Worm (Caenorhabditis elegans) whole organism, late embryonic: ENCODE results near the gene F35D2.2.

ENCODE experiments used
- K09A11.1 ChIP-seq: sonication (generic microtip); optimal IDR thresholded peaks from 2 replicates; lab custom pipeline; 2017; ENCODE audit warnings: antibody characterized with exemption, mild to moderate bottlenecking, missing genetic modification characterization, missing compliant biosample characterization; ENCODE audit not compliant: insufficient read depth
- ama-1 ChIP-seq: fragments of 150-350 bp; optimal IDR thresholded peaks from 2 replicates; lab custom pipeline; 2014
- ceh-34 ChIP-seq: sonication (generic microtip); optimal IDR thresholded peaks from 2 replicates; lab custom pipeline; 2016; ENCODE audit warnings: mild to moderate bottlenecking, missing genetic modification characterization, missing compliant biosample characterization
- elt-2 ChIP-seq: sonication (generic microtip); optimal IDR thresholded peaks from 2 replicates; lab custom pipeline; 2016; ENCODE audit warnings: missing genetic modification reagents, missing genetic modification characterization, missing compliant biosample characterization
- lim-6 ChIP-seq: sonication (generic microtip); optimal IDR thresholded peaks from 2 replicates; lab custom pipeline; 2016; ENCODE audit warnings: missing genetic modification characterization, missing compliant biosample characterization
- nfya-1 ChIP-seq: sonication (generic microtip); optimal IDR thresholded peaks from 2 replicates; lab custom pipeline; 2017; ENCODE audit warnings: missing genetic modification characterization, mild to moderate bottlenecking, missing compliant biosample characterization, antibody characterized with exemption, moderate library complexity
- tbx-2 ChIP-seq: sonication (generic microtip); optimal IDR thresholded peaks from 2 replicates; lab custom pipeline; 2016; ENCODE audit warnings: missing genetic modification characterization, missing compliant biosample characterization
- ttx-3 ChIP-seq: sonication (generic microtip); optimal IDR thresholded peaks from 2 replicates; lab custom pipeline; 2016; ENCODE audit warnings: missing genetic modification reagents, missing genetic modification characterization, missing compliant biosample characterization

DNA sequence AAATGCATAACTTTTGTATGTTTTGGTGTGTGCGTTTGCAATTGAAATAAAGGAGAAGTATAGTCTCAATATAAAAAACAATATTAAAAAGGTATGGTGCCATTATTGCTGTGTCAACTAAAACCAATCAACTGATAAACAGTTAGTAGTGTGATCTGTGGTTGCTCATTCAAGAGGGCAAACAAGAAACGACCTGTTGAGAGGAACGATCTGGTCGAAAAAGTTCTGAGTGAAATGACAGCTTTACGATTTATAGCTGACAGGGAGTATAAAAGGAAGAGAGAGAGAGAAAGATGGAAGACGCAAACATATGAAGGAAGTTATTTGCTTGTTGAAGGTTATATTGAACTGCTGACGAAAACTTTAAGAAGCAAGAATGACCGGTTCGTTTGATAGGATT is 16.3 kb upstream of the F35D2.2 start:
- no peak for TF ChIP-seq nfya-1
- TF ChIP-seq ama-1 (lab: Kevin White, UChicago), result no peak
- no peak for TF ChIP-seq elt-2 (tag; lab: Kevin White, UChicago)
- no peak for TF ChIP-seq ceh-34
- TF ChIP-seq ttx-3, result no peak
- TF ChIP-seq lim-6 (tag; lab: Kevin White, UChicago), result no peak
- TF ChIP-seq tbx-2 (tag; lab: Kevin White, UChicago), result no peak
- TF ChIP-seq K09A11.1 (tag; lab: Kevin White, UChicago), result no peak
